Worm (Caenorhabditis elegans): ENCODE measurements around the gene dhgd-1.

dhgd-1 gene

DNA sequence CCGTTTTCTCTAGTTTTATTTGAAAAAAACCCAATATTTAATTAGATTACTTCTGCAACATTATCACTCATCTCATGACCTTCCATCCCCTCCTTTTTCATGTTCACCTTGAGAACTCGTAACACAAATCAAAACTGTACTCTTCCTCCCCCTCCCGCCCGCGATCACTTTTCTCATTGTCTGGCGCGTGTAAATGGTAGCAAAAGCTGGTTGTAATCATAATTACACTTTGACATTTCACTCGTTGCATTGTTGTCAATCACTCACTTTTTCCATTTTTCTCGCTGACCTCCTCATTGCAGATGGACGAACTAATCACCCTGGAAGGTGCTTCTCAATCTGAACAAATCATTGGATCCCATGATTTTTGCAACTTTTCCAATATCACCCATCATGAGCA is 41.5 kb downstream of the dhgd-1 start, which contains the start of gene npr-41:
Gene npr-41, plus strand, starts transcription at position 301 of the 400 bp plus-strand sequence.
- TF ChIP-seq ets-7 (tag; optimal IDR thresholded peaks at IDR 0.05) (no peak), F13C5.2 (tag; optimal IDR thresholded peaks at IDR 0.05) (no peak), hmbx-1 (tag; optimal IDR thresholded peaks at IDR 0.05) (no peak)

DNA sequence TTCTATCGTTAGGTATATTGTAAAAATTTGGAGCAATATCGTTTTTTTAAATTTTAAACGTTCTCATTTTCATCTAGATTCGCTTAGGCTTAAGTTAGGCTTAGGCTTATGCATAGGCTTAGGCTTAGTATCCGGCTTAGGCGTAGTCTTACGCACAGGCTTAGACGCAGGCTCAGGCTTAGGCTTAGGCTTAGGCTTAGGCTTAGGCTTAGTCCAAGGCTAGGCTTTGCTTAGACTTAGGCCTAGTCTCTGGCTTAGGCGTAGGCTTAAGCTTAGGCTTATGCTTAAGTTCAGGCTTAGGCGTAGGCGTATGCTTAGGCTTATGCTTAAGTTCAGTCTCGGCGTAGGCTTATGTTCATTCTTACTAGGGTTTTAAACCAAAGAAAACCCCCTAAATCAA is 48.1 kb downstream of the dhgd-1 start:
- TF ChIP-seq ceh-36 (tag; optimal IDR thresholded peaks at IDR 0.05) (peak; percentile 86), scrt-1 (GFP tag; IDR thresholded peaks at IDR 0.05) (0 out of 2 replicates have a peak, but pooled peaks have one; percentile 37), tra-4 (tag; optimal IDR thresholded peaks at IDR 0.05) (no peak)

- TF ChIP-seq ceh-36 (tag; optimal IDR thresholded peaks at IDR 0.05) = no peak
- no peak for TF ChIP-seq hmbx-1 (tag; optimal IDR thresholded peaks at IDR 0.05)
- TF ChIP-seq flt-1 (GFP tag; IDR thresholded peaks at IDR 0.05) = no peak
- no peak for TF ChIP-seq aly-1 (tag; optimal IDR thresholded peaks at IDR 0.05)
- no peak for TF ChIP-seq ama-1 (optimal IDR thresholded peaks at IDR 0.05)
- no peak for TF ChIP-seq tbx-11 (GFP tag; IDR thresholded peaks at IDR 0.05)
- no peak for TF ChIP-seq hnd-1 (tag; optimal IDR thresholded peaks at IDR 0.05)
- TF ChIP-seq ceh-13 (GFP tag; optimal IDR thresholded peaks at IDR 0.05) = no peak
- no peak for TF ChIP-seq hmg-4 (GFP tag; optimal IDR thresholded peaks at IDR 0.05)
- no peak for TF ChIP-seq tbx-37 (GFP tag; conservative IDR thresholded peaks at IDR 0.05)
- TF ChIP-seq sea-1 (GFP tag; conservative IDR thresholded peaks at IDR 0.05) = no peak
- no peak for TF ChIP-seq scrt-1 (GFP tag; IDR thresholded peaks at IDR 0.05)
- no peak for TF ChIP-seq ets-7 (tag; optimal IDR thresholded peaks at IDR 0.05)
Measured at ce11 chrII:11501956-11502355, 49.9 kb downstream of the dhgd-1 start.

DNA sequence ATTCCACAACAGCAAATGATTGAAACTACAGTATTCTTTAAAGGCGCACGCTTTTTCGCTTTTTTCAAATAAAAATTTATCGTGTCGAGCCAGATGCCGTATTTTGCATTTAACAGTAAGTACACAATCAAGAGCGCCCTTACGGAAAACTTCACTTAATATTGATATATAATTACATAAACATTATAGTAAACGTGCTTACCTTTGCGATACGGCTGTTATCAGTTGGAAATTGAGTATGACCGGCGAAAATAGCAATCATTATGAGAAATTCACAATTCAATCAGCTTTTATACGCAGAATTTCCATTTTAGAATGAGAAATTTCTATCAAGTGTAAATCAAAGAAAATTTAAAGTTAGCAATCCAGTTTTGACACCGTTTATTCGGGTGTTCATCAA is 51.7 kb downstream of the dhgd-1 start, which contains the start of gene B0334.20:
Gene B0334.20, minus strand, starts transcription at position 262 of the 400 bp plus-strand sequence.
- TF ChIP-seq sea-1 (GFP tag; conservative IDR thresholded peaks at IDR 0.05) (no peak), hmg-4 (GFP tag; optimal IDR thresholded peaks at IDR 0.05) (no peak), pes-1 (GFP tag; IDR thresholded peaks at IDR 0.05) (no peak), tra-4 (tag; optimal IDR thresholded peaks at IDR 0.05) (no peak), F13C5.2 (tag; optimal IDR thresholded peaks at IDR 0.05) (no peak), ceh-13 (GFP tag; optimal IDR thresholded peaks at IDR 0.05) (no peak), hmbx-1 (tag; optimal IDR thresholded peaks at IDR 0.05) (no peak), flt-1 (GFP tag; IDR thresholded peaks at IDR 0.05) (no peak), hnd-1 (tag; optimal IDR thresholded peaks at IDR 0.05) (no peak), ceh-36 (tag; optimal IDR thresholded peaks at IDR 0.05) (no peak)

DNA sequence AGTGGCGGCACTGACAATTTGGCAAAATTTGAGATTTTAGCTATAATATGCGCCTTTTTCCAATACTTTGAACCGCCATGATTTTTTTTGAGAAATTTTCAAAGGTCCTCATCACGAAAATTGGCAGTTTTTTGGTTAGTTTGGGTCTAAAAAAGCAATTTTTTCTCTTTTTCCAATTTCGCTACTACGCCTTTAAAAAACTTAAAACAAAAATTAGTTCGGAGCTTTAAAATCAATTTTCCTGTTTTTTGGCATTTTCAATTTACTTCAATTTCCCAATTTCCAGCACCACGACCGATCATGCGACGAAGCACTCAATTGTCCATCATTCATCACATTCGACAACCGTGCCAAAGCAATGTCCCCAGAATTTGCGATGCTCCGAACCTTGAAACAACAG is 54.5 kb downstream of the dhgd-1 start, which contains the start of gene B0334.5:
Gene B0334.5, plus strand, starts transcription at position 301 of the 400 bp plus-strand sequence.
- TF ChIP-seq sea-1 (GFP tag; conservative IDR thresholded peaks at IDR 0.05) (no peak), pes-1 (GFP tag; IDR thresholded peaks at IDR 0.05) (no peak), ceh-13 (GFP tag; optimal IDR thresholded peaks at IDR 0.05) (no peak), hnd-1 (tag; optimal IDR thresholded peaks at IDR 0.05) (no peak), tbx-11 (GFP tag; IDR thresholded peaks at IDR 0.05) (no peak), ceh-36 (tag; optimal IDR thresholded peaks at IDR 0.05) (no peak), flt-1 (GFP tag; IDR thresholded peaks at IDR 0.05) (no peak), hmg-4 (GFP tag; optimal IDR thresholded peaks at IDR 0.05) (no peak), hmbx-1 (tag; optimal IDR thresholded peaks at IDR 0.05) (no peak), ets-7 (tag; optimal IDR thresholded peaks at IDR 0.05) (no peak), B0310.2 (tag; optimal IDR thresholded peaks at IDR 0.05) (no peak), aly-1 (tag; optimal IDR thresholded peaks at IDR 0.05) (no peak), scrt-1 (GFP tag; IDR thresholded peaks at IDR 0.05) (no peak), tbx-37 (GFP tag; conservative IDR thresholded peaks at IDR 0.05) (no peak), tra-4 (tag; optimal IDR thresholded peaks at IDR 0.05) (no peak)

- TF ChIP-seq ceh-13 (GFP tag; optimal IDR thresholded peaks at IDR 0.05) = no peak
- TF ChIP-seq tbx-11 (GFP tag; IDR thresholded peaks at IDR 0.05) = no peak
- no peak for TF ChIP-seq aly-1 (tag; optimal IDR thresholded peaks at IDR 0.05)
- TF ChIP-seq ama-1 (optimal IDR thresholded peaks at IDR 0.05) = no peak
- no peak for TF ChIP-seq F13C5.2 (tag; optimal IDR thresholded peaks at IDR 0.05)
- TF ChIP-seq B0310.2 (tag; optimal IDR thresholded peaks at IDR 0.05) = no peak
- TF ChIP-seq ets-7 (tag; optimal IDR thresholded peaks at IDR 0.05) = no peak
- TF ChIP-seq pes-1 (GFP tag; IDR thresholded peaks at IDR 0.05) = no peak
- no peak for TF ChIP-seq sea-1 (GFP tag; conservative IDR thresholded peaks at IDR 0.05)
- TF ChIP-seq hmg-4 (GFP tag; optimal IDR thresholded peaks at IDR 0.05) = no peak
- TF ChIP-seq ceh-36 (tag; optimal IDR thresholded peaks at IDR 0.05) = no peak
- no peak for TF ChIP-seq hmbx-1 (tag; optimal IDR thresholded peaks at IDR 0.05)
- TF ChIP-seq tbx-37 (GFP tag; conservative IDR thresholded peaks at IDR 0.05) = no peak
- no peak for TF ChIP-seq tra-4 (tag; optimal IDR thresholded peaks at IDR 0.05)
- TF ChIP-seq scrt-1 (GFP tag; IDR thresholded peaks at IDR 0.05) = no peak
- TF ChIP-seq hnd-1 (tag; optimal IDR thresholded peaks at IDR 0.05) = no peak
Measured at ce11 chrII:11496767-11497166, 55.1 kb downstream of the dhgd-1 start, which contains the start of gene emc-5. Gene emc-5 (plus strand): TSS chrII:11496780.

DNA sequence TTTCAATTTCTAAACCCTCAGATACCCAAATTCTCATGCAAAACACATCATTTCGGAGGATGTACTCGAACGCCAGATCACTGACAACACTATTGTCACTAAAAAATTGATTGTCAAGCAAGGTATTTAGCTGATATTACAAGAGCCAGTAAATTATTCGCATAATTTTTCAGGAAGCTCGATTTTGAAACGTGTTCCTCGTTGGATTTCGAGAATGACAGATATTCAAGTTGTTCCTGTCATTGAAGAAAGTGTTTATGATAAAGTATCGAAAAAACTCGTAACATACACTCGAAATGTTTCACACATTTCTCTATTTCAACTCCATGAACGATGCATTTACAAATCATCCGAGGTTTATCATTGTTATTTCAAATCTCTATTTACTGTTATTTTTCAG is 56.1 kb downstream of the dhgd-1 start:
- TF ChIP-seq scrt-1 (GFP tag; IDR thresholded peaks at IDR 0.05) = no peak
- no peak for TF ChIP-seq ceh-36 (tag; optimal IDR thresholded peaks at IDR 0.05)
- no peak for TF ChIP-seq pes-1 (GFP tag; IDR thresholded peaks at IDR 0.05)
- TF ChIP-seq ceh-13 (GFP tag; optimal IDR thresholded peaks at IDR 0.05) = no peak
- no peak for TF ChIP-seq ets-7 (tag; optimal IDR thresholded peaks at IDR 0.05)

ce11 chrII:11495307-11495706 is 56.6 kb downstream of the dhgd-1 start, which contains the start of the genes ooc-3 and B0334.4:
Gene ooc-3 (minus strand): TSS chrII:11495321.
Gene B0334.4 (plus strand): TSS chrII:11495692.
- TF ChIP-seq hmg-4 (GFP tag; optimal IDR thresholded peaks at IDR 0.05) (no peak), pes-1 (GFP tag; IDR thresholded peaks at IDR 0.05) (no peak), ceh-36 (tag; optimal IDR thresholded peaks at IDR 0.05) (no peak), ets-7 (tag; optimal IDR thresholded peaks at IDR 0.05) (no peak), ama-1 (optimal IDR thresholded peaks at IDR 0.05) (no peak), tbx-11 (GFP tag; IDR thresholded peaks at IDR 0.05) (no peak), sea-1 (GFP tag; conservative IDR thresholded peaks at IDR 0.05) (no peak), hnd-1 (tag; optimal IDR thresholded peaks at IDR 0.05) (no peak), tbx-37 (GFP tag; conservative IDR thresholded peaks at IDR 0.05) (no peak), scrt-1 (GFP tag; IDR thresholded peaks at IDR 0.05) (no peak)
